Worm (Caenorhabditis elegans) whole organism, late embryonic: ENCODE measurements around the gene nhr-114.

Source experiments
- C08G9.2 ChIP-seq: sonication (generic microtip); optimal IDR thresholded peaks from 2 replicates; lab custom pipeline; 2016; ENCODE audit warnings: mild to moderate bottlenecking, missing genetic modification characterization, moderate library complexity, missing compliant biosample characterization
- F13H6.1 ChIP-seq: sonication (generic microtip); optimal IDR thresholded peaks from 2 replicates; lab custom pipeline; 2016; ENCODE audit warnings: missing genetic modification characterization, missing compliant biosample characterization
- K02D7.2 ChIP-seq: sonication (generic microtip); optimal IDR thresholded peaks from 2 replicates; lab custom pipeline; 2017; ENCODE audit warnings: mild to moderate bottlenecking, missing genetic modification characterization, missing compliant biosample characterization
- Y22D7AL.16 ChIP-seq: sonication (generic microtip); optimal IDR thresholded peaks from 2 replicates; lab custom pipeline; 2016; ENCODE audit warnings: missing genetic modification characterization, missing compliant biosample characterization
- ahr-1 ChIP-seq: sonication (generic microtip); optimal IDR thresholded peaks from 2 replicates; lab custom pipeline; 2016; ENCODE audit warnings: missing genetic modification characterization, missing compliant biosample characterization
- ama-1 ChIP-seq: fragments of 150-350 bp; optimal IDR thresholded peaks from 2 replicates; lab custom pipeline; 2014
- ceh-14 ChIP-seq: sonication (generic microtip); optimal IDR thresholded peaks from 2 replicates; lab custom pipeline; 2016; ENCODE audit warnings: missing genotype, missing genetic modification characterization, missing compliant biosample characterization
- ceh-19 ChIP-seq: fragments of 200-800 bp; sonication (Bioruptor generic); optimal IDR thresholded peaks from 2 replicates; lab custom pipeline; 2018; ENCODE audit warnings: mild to moderate bottlenecking, missing genetic modification characterization, missing compliant biosample characterization
- ceh-2 ChIP-seq: sonication (generic microtip); optimal IDR thresholded peaks from 2 replicates; lab custom pipeline; 2016; ENCODE audit warnings: missing genotype, missing genetic modification characterization, missing compliant biosample characterization
- ceh-24 ChIP-seq: sonication (generic microtip); optimal IDR thresholded peaks from 2 replicates; lab custom pipeline; 2016; ENCODE audit warnings: mild to moderate bottlenecking, missing genetic modification characterization, missing compliant biosample characterization
- ceh-30 ChIP-seq: fragments of 150-350 bp; optimal IDR thresholded peaks from 2 replicates; lab custom pipeline; 2014; ENCODE audit warnings: missing biosample characterization, missing genetic modification characterization
- ceh-31 ChIP-seq: sonication (generic microtip); optimal IDR thresholded peaks from 2 replicates; lab custom pipeline; 2016; ENCODE audit warnings: missing genetic modification characterization, missing compliant biosample characterization
- ceh-45 ChIP-seq: fragments of 200-800 bp; sonication (Bioruptor generic); IDR thresholded peaks from 2 replicates; pipeline ENCODE4 v1.3.6; 2022; ENCODE audit warnings: missing genetic modification reagents, missing genetic modification characterization, missing compliant biosample characterization
- ceh-48 ChIP-seq: sonication (generic microtip); optimal IDR thresholded peaks from 2 replicates; lab custom pipeline; 2016; ENCODE audit warnings: missing genetic modification characterization, inconsistent platforms, missing compliant biosample characterization
- dmd-4 ChIP-seq: sonication (generic microtip); optimal IDR thresholded peaks from 2 replicates; lab custom pipeline; 2016; ENCODE audit warnings: borderline replicate concordance, missing genetic modification characterization, missing compliant biosample characterization
- dve-1 ChIP-seq: sonication (generic microtip); optimal IDR thresholded peaks from 2 replicates; lab custom pipeline; 2017; ENCODE audit warnings: antibody characterized with exemption, mild to moderate bottlenecking, missing genetic modification characterization, missing compliant biosample characterization
- elt-2 ChIP-seq: sonication (generic microtip); optimal IDR thresholded peaks from 2 replicates; lab custom pipeline; 2016; ENCODE audit warnings: missing genetic modification reagents, missing genetic modification characterization, missing compliant biosample characterization
- eyg-1 ChIP-seq: sonication (generic microtip); optimal IDR thresholded peaks from 2 replicates; lab custom pipeline; 2016; ENCODE audit warnings: missing genotype, missing genetic modification characterization, missing compliant biosample characterization
- fax-1 ChIP-seq: sonication (generic microtip); optimal IDR thresholded peaks from 2 replicates; lab custom pipeline; 2016; ENCODE audit warnings: missing genotype, missing genetic modification characterization, missing compliant biosample characterization
- gmeb-2 ChIP-seq: sonication (generic microtip); optimal IDR thresholded peaks from 2 replicates; lab custom pipeline; 2016; ENCODE audit warnings: missing genetic modification characterization, inconsistent platforms, missing compliant biosample characterization
- hlh-13 ChIP-seq: fragments of 200-800 bp; sonication (Bioruptor generic); optimal IDR thresholded peaks from 2 replicates; lab custom pipeline; 2018; ENCODE audit warnings: mild to moderate bottlenecking, missing genetic modification characterization, missing compliant biosample characterization
- hlh-6 ChIP-seq: sonication (generic microtip); optimal IDR thresholded peaks from 2 replicates; lab custom pipeline; 2016; ENCODE audit warnings: missing genotype, missing genetic modification characterization, missing compliant biosample characterization
- hlh-8 ChIP-seq: sonication (generic microtip); optimal IDR thresholded peaks from 2 replicates; lab custom pipeline; 2016; ENCODE audit warnings: missing genotype, missing genetic modification characterization, missing compliant biosample characterization
- lim-6 ChIP-seq: sonication (generic microtip); optimal IDR thresholded peaks from 2 replicates; lab custom pipeline; 2016; ENCODE audit warnings: missing genetic modification characterization, missing compliant biosample characterization
- lin-11 ChIP-seq: fragments of 200-800 bp; sonication (Bioruptor generic); optimal IDR thresholded peaks from 2 replicates; lab custom pipeline; 2018; ENCODE audit warnings: mild to moderate bottlenecking, missing genetic modification characterization, missing compliant biosample characterization
- madf-2 ChIP-seq: sonication (generic microtip); optimal IDR thresholded peaks from 2 replicates; lab custom pipeline; 2017; ENCODE audit warnings: missing genetic modification characterization, missing compliant biosample characterization
- pat-9 ChIP-seq: fragments of 200-800 bp; sonication (Bioruptor generic); optimal IDR thresholded peaks from 2 replicates; lab custom pipeline; 2018; ENCODE audit warnings: mild to moderate bottlenecking, missing genetic modification characterization, moderate library complexity, missing compliant biosample characterization
- pax-1 ChIP-seq: fragments of 150-350 bp; optimal IDR thresholded peaks from 2 replicates; lab custom pipeline; 2014; ENCODE audit warnings: missing biosample characterization, missing genetic modification characterization
- pha-2 ChIP-seq: sonication (generic microtip); optimal IDR thresholded peaks from 2 replicates; lab custom pipeline; 2017; ENCODE audit warnings: mild to moderate bottlenecking, missing genetic modification characterization, missing compliant biosample characterization
- pros-1 ChIP-seq: fragments of 150-350 bp; optimal IDR thresholded peaks from 2 replicates; lab custom pipeline; 2014; ENCODE audit warnings: missing biosample characterization, missing genetic modification reagents, missing genetic modification characterization
- rnt-1 ChIP-seq: sonication (generic microtip); optimal IDR thresholded peaks from 2 replicates; lab custom pipeline; 2016; ENCODE audit warnings: missing genetic modification characterization, missing compliant biosample characterization
- sdc-2 ChIP-seq: sonication (generic microtip); optimal IDR thresholded peaks from 2 replicates; lab custom pipeline; 2016; ENCODE audit warnings: missing genotype, missing genetic modification characterization, missing compliant biosample characterization
- sox-2 ChIP-seq: fragments of 200-800 bp; sonication (Bioruptor generic); IDR thresholded peaks from 2 replicates; pipeline ENCODE4 v1.3.6; 2022; ENCODE audit warnings: missing genetic modification reagents, missing genetic modification characterization, missing compliant biosample characterization
- syd-9 ChIP-seq: sonication (generic microtip); optimal IDR thresholded peaks from 2 replicates; lab custom pipeline; 2016; ENCODE audit warnings: mild to moderate bottlenecking, missing genetic modification characterization, moderate library complexity, missing compliant biosample characterization
- tbx-2 ChIP-seq: sonication (generic microtip); optimal IDR thresholded peaks from 2 replicates; lab custom pipeline; 2016; ENCODE audit warnings: missing genetic modification characterization, missing compliant biosample characterization
- tbx-7 ChIP-seq: sonication (generic microtip); optimal IDR thresholded peaks from 2 replicates; lab custom pipeline; 2016; ENCODE audit warnings: missing genotype, missing genetic modification characterization, missing compliant biosample characterization
- ttx-3 ChIP-seq: sonication (generic microtip); optimal IDR thresholded peaks from 2 replicates; lab custom pipeline; 2016; ENCODE audit warnings: missing genetic modification reagents, missing genetic modification characterization, missing compliant biosample characterization
- zip-5 ChIP-seq: sonication (generic microtip); optimal IDR thresholded peaks from 2 replicates; lab custom pipeline; 2016; ENCODE audit warnings: missing genetic modification characterization, missing compliant biosample characterization
- ztf-16 ChIP-seq: sonication (generic microtip); optimal IDR thresholded peaks from 2 replicates; lab custom pipeline; 2017; ENCODE audit warnings: missing genetic modification characterization, missing compliant biosample characterization

Gene nhr-114

ce11 chrV:4181727-4182126 lies 5.3 kb upstream of the nhr-114 start:
- no peak for TF ChIP-seq ceh-30 (tag; lab: Kevin White, UChicago)
- TF ChIP-seq C08G9.2 (tag; lab: Kevin White, UChicago) = peak; percentile 61
- peak; percentile 14 for TF ChIP-seq eyg-1
- peak; percentile 45 for TF ChIP-seq elt-2 (tag; lab: Kevin White, UChicago)
- peak; percentile 76 for TF ChIP-seq tbx-7 (tag; lab: Kevin White, UChicago)
- TF ChIP-seq gmeb-2 (tag; lab: Kevin White, UChicago) = no peak
- TF ChIP-seq ceh-2 = peak; percentile 61
- no peak for TF ChIP-seq Y22D7AL.16
- TF ChIP-seq ceh-31 = peak; percentile 61
- peak; percentile 52 for TF ChIP-seq hlh-6 (tag; lab: Kevin White, UChicago)
- peak; percentile 58 for TF ChIP-seq fax-1 (tag; lab: Kevin White, UChicago)
- TF ChIP-seq ztf-16 = no peak
- TF ChIP-seq zip-5 (tag; lab: Kevin White, UChicago) = peak; percentile 55
- no peak for TF ChIP-seq sdc-2
- no peak for TF ChIP-seq dmd-4
- TF ChIP-seq ahr-1 (tag; lab: Kevin White, UChicago) = peak; percentile 23
- TF ChIP-seq ceh-48 (tag; lab: Kevin White, UChicago) = no peak
- TF ChIP-seq ceh-19 = no peak
- peak; percentile 43 for TF ChIP-seq lim-6 (tag; lab: Kevin White, UChicago)
- peak; percentile 90 for TF ChIP-seq tbx-2 (tag; lab: Kevin White, UChicago)
- peak; percentile 27 for TF ChIP-seq ceh-14
- peak; percentile 38 for TF ChIP-seq rnt-1 (tag; lab: Kevin White, UChicago)

ce11 chrV:4182546-4182945 lies 4.5 kb upstream of the nhr-114 start:
- no peak for TF ChIP-seq gmeb-2 (tag; lab: Kevin White, UChicago)
- no peak for TF ChIP-seq dve-1 (tag; lab: Kevin White, UChicago)
- no peak for TF ChIP-seq elt-2 (tag; lab: Kevin White, UChicago)
- TF ChIP-seq ztf-16 = no peak

ce11 chrV:4185885-4186284 lies 1.1 kb upstream of the nhr-114 start:
- TF ChIP-seq tbx-2 (tag; lab: Kevin White, UChicago) = no peak
- peak; percentile 60 for TF ChIP-seq elt-2 (tag; lab: Kevin White, UChicago)
- TF ChIP-seq, all 69 proteins: peak for 1

- TF ChIP-seq K02D7.2 (tag; lab: Kevin White, UChicago) = no peak
- no peak for TF ChIP-seq madf-2 (tag; lab: Kevin White, UChicago)
- peak; percentile 6 for TF ChIP-seq elt-2 (tag; lab: Kevin White, UChicago)
- TF ChIP-seq pha-2 = no peak
These were observed 404 bp upstream of the nhr-114 start for ce11 chrV:4186453-4187143.

- TF ChIP-seq pros-1 (tag; lab: Kevin White, UChicago) (no peak), pat-9 (tag; lab: Kevin White, UChicago) (no peak), madf-2 (tag; lab: Kevin White, UChicago) (no peak), C08G9.2 (tag; lab: Kevin White, UChicago) (no peak), syd-9 (tag; lab: Kevin White, UChicago) (no peak), pha-2 (no peak), hlh-8 (no peak), ttx-3 (tag; lab: Kevin White, UChicago) (no peak), rnt-1 (tag; lab: Kevin White, UChicago) (no peak), ceh-45 (no peak), Y22D7AL.16 (no peak), ahr-1 (tag; lab: Kevin White, UChicago) (no peak), sox-2 (GFP tag; lab: Robert Waterston, UW) (no peak), F13H6.1 (no peak), pax-1 (no peak), ceh-24 (tag; lab: Kevin White, UChicago) (no peak), ama-1 (lab: Kevin White, UChicago) (no peak), hlh-13 (GFP tag; lab: Kevin White, UChicago) (no peak), lin-11 (tag; lab: Kevin White, UChicago) (no peak)
These were observed 2.6 kb downstream of the nhr-114 start for ce11 chrV:4189618-4190017.
